Fruit fly (Drosophila melanogaster) whole organism, embryonic: ENCODE data around the gene Rab9.

Source experiments
- Asciz ChIP-seq: fragments of 200-800 bp; sonication (Bioruptor generic); optimal IDR thresholded peaks from 2 replicates; lab custom pipeline; 2017; ENCODE audit warnings: missing biosample characterization, mild to moderate bottlenecking, missing genetic modification characterization, missing genetic modification reagents
- B-H2 ChIP-seq: fragments of 200-800 bp; sonication (Bioruptor generic); optimal IDR thresholded peaks from 2 replicates; lab custom pipeline; 2018; ENCODE audit warnings: missing biosample characterization, mild to moderate bottlenecking, missing genetic modification characterization
- BtbVII ChIP-seq: fragments of 200-800 bp; sonication (Bioruptor generic); optimal IDR thresholded peaks from 3 replicates; lab custom pipeline; 2017; ENCODE audit warnings: missing biosample characterization, mild to moderate bottlenecking, missing genetic modification characterization
- CG10543 ChIP-seq: fragments of 200-800 bp; sonication (Bioruptor generic); optimal IDR thresholded peaks from 3 replicates; lab custom pipeline; 2017; ENCODE audit warnings: missing biosample characterization, mild to moderate bottlenecking, missing genetic modification characterization, moderate library complexity
- CG11560 ChIP-seq: fragments of 200-800 bp; sonication (Bioruptor generic); IDR thresholded peaks from 3 replicates; pipeline ENCODE4 v1.3.6; 2022; ENCODE audit warnings: missing biosample characterization, missing genetic modification characterization
- CG11723 ChIP-seq: fragments of 200-800 bp; sonication (Bioruptor generic); optimal IDR thresholded peaks from 2 replicates; lab custom pipeline; 2017; ENCODE audit warnings: missing biosample characterization, mild to moderate bottlenecking, missing genetic modification characterization
- CG12104 ChIP-seq: fragments of 200-800 bp; sonication (Bioruptor generic); optimal IDR thresholded peaks from 3 replicates; lab custom pipeline; 2016; ENCODE audit warnings: missing biosample characterization, missing genetic modification characterization
- CG12769 ChIP-seq: fragments of 200-800 bp; sonication (Bioruptor generic); optimal IDR thresholded peaks from 2 replicates; lab custom pipeline; 2019; ENCODE audit warnings: missing biosample characterization, mild to moderate bottlenecking, missing genetic modification characterization, moderate library complexity
- CG13624 ChIP-seq: fragments of 200-800 bp; sonication (Bioruptor generic); optimal IDR thresholded peaks from 2 replicates; lab custom pipeline; 2016; ENCODE audit warnings: missing biosample characterization, missing genetic modification characterization
- CG1647 ChIP-seq: fragments of 200-800 bp; sonication (Bioruptor generic); optimal IDR thresholded peaks from 3 replicates; lab custom pipeline; 2016; ENCODE audit warnings: missing biosample characterization, missing genetic modification characterization
- CG16813 ChIP-seq: fragments of 200-800 bp; sonication (Bioruptor generic); IDR thresholded peaks from 3 replicates; pipeline ENCODE4 v1.3.6; 2022; ENCODE audit warnings: missing biosample characterization, missing genetic modification characterization; ENCODE audit not compliant: partially characterized antibody
- CG16863 ChIP-seq: fragments of 200-800 bp; sonication (Bioruptor generic); optimal IDR thresholded peaks from 3 replicates; lab custom pipeline; 2016; ENCODE audit warnings: missing biosample characterization, missing genetic modification characterization
- CG2199 ChIP-seq: fragments of 200-800 bp; sonication (Bioruptor generic); IDR thresholded peaks from 3 replicates; pipeline ENCODE4 v1.3.6; 2022; ENCODE audit warnings: missing biosample characterization, missing genetic modification characterization
- CG2875 ChIP-seq: fragments of 200-800 bp; sonication (Bioruptor generic); optimal IDR thresholded peaks from 2 replicates; lab custom pipeline; 2017; ENCODE audit warnings: missing biosample characterization, mild to moderate bottlenecking, missing genetic modification characterization, missing genetic modification reagents
- CG30020 ChIP-seq: fragments of 200-800 bp; optimal IDR thresholded peaks from 2 replicates; lab custom pipeline; 2019; ENCODE audit warnings: missing biosample characterization, mild to moderate bottlenecking, missing genetic modification characterization, moderate library complexity
- CG30403 ChIP-seq: fragments of 200-800 bp; sonication (Bioruptor generic); optimal IDR thresholded peaks from 3 replicates; lab custom pipeline; 2016; ENCODE audit warnings: missing biosample characterization, missing genetic modification characterization
- CG3163 ChIP-seq: fragments of 200-800 bp; sonication (Bioruptor generic); optimal IDR thresholded peaks from 3 replicates; lab custom pipeline; 2016; ENCODE audit warnings: missing biosample characterization, missing genetic modification characterization
- CG32767 ChIP-seq: fragments of 200-800 bp; sonication (Bioruptor generic); IDR thresholded peaks from 2 replicates; pipeline ENCODE4 v1.3.6; 2022; ENCODE audit warnings: missing biosample characterization, missing genetic modification characterization
- CG42726 ChIP-seq: fragments of 200-800 bp; sonication (Bioruptor generic); IDR thresholded peaks from 2 replicates; pipeline ENCODE4 v1.3.6; 2022; ENCODE audit warnings: missing biosample characterization, missing genetic modification characterization; ENCODE audit not compliant: partially characterized antibody
- CG6813 ChIP-seq: fragments of 200-800 bp; sonication (Bioruptor generic); optimal IDR thresholded peaks from 2 replicates; lab custom pipeline; 2017; ENCODE audit warnings: missing biosample characterization, missing genetic modification characterization, mild to moderate bottlenecking, moderate library complexity, missing genetic modification reagents
- CG7987 ChIP-seq: fragments of 200-800 bp; sonication (Bioruptor generic); optimal IDR thresholded peaks from 2 replicates; lab custom pipeline; 2018; ENCODE audit warnings: missing biosample characterization, mild to moderate bottlenecking, missing genetic modification characterization, moderate library complexity
- CG9215 ChIP-seq: fragments of 200-800 bp; sonication (Bioruptor generic); IDR thresholded peaks from 2 replicates; pipeline ENCODE4 v1.3.6; 2022; ENCODE audit warnings: missing biosample characterization, missing genetic modification characterization
- CG9609 ChIP-seq: fragments of 200-800 bp; sonication (Bioruptor generic); optimal IDR thresholded peaks from 3 replicates; lab custom pipeline; 2016; ENCODE audit warnings: missing biosample characterization, missing genetic modification characterization
- CG9817 ChIP-seq: fragments of 200-800 bp; sonication (Bioruptor generic); optimal IDR thresholded peaks from 2 replicates; lab custom pipeline; 2018; ENCODE audit warnings: missing biosample characterization, mild to moderate bottlenecking, missing genetic modification characterization, moderate library complexity
- CG9932 ChIP-seq: fragments of 200-800 bp; sonication (Bioruptor generic); IDR thresholded peaks from 2 replicates; pipeline ENCODE4 v1.3.6; 2022; ENCODE audit warnings: missing biosample characterization, missing genetic modification characterization
- Dad ChIP-seq: fragments of 200-800 bp; sonication (Bioruptor generic); optimal IDR thresholded peaks from 3 replicates; lab custom pipeline; 2016; ENCODE audit warnings: missing biosample characterization, missing genetic modification characterization
- Dip2 ChIP-seq: fragments of 200-800 bp; sonication (Bioruptor generic); IDR thresholded peaks from 2 replicates; pipeline ENCODE4 v1.3.6; 2022; ENCODE audit warnings: missing biosample characterization, missing genetic modification characterization
- ERR ChIP-seq: fragments of 200-800 bp; sonication (Bioruptor generic); optimal IDR thresholded peaks from 2 replicates; lab custom pipeline; 2016; ENCODE audit warnings: missing biosample characterization, missing genetic modification characterization
- HmgZ ChIP-seq: fragments of 200-800 bp; sonication (Bioruptor generic); optimal IDR thresholded peaks from 2 replicates; lab custom pipeline; 2018; ENCODE audit warnings: missing biosample characterization, mild to moderate bottlenecking, missing genetic modification characterization
- Kr ChIP-seq: fragments of 200-800 bp; sonication (Bioruptor generic); optimal IDR thresholded peaks from 2 replicates; lab custom pipeline; 2017; ENCODE audit warnings: missing biosample characterization, mild to moderate bottlenecking, missing genetic modification characterization
- Lpt ChIP-seq: fragments of >200 bp; optimal IDR thresholded peaks from 2 replicates; lab custom pipeline; 2018; ENCODE audit warnings: missing biosample characterization, missing genetic modification characterization
- Neu2 ChIP-seq: fragments of 200-800 bp; sonication (Bioruptor generic); optimal IDR thresholded peaks from 3 replicates; lab custom pipeline; 2016; ENCODE audit warnings: missing biosample characterization, missing genetic modification characterization, borderline replicate concordance
- Six4 ChIP-seq: fragments of 200-800 bp; sonication (Bioruptor generic); optimal IDR thresholded peaks from 2 replicates; lab custom pipeline; 2016; ENCODE audit warnings: missing biosample characterization, missing genetic modification characterization
- Sry-δ ChIP-seq: fragments of 200-800 bp; sonication (Bioruptor generic); optimal IDR thresholded peaks from 2 replicates; lab custom pipeline; 2016; ENCODE audit warnings: missing biosample characterization, missing genetic modification characterization
- bbx ChIP-seq: fragments of 200-800 bp; sonication (Bioruptor generic); IDR thresholded peaks from 2 replicates; pipeline ENCODE4 v1.3.6; 2022; ENCODE audit warnings: missing biosample characterization, missing genetic modification characterization; ENCODE audit not compliant: partially characterized antibody
- caup ChIP-seq: fragments of 200-800 bp; sonication (Bioruptor generic); optimal IDR thresholded peaks from 3 replicates; lab custom pipeline; 2017; ENCODE audit warnings: missing biosample characterization, mild to moderate bottlenecking, missing genetic modification characterization, moderate library complexity; ENCODE audit not compliant: severe bottlenecking
- cwo ChIP-seq: fragments of 200-800 bp; sonication (Bioruptor generic); optimal IDR thresholded peaks from 3 replicates; lab custom pipeline; 2017; ENCODE audit warnings: missing biosample characterization, missing genetic modification characterization, mild to moderate bottlenecking, moderate library complexity, missing genetic modification reagents
- dmrt99B ChIP-seq: fragments of 200-800 bp; sonication (Bioruptor generic); optimal IDR thresholded peaks from 2 replicates; lab custom pipeline; 2018; ENCODE audit warnings: missing biosample characterization, mild to moderate bottlenecking, missing genetic modification characterization, moderate library complexity
- kah ChIP-seq: fragments of 200-800 bp; sonication (Bioruptor generic); optimal IDR thresholded peaks from 2 replicates; lab custom pipeline; 2018; ENCODE audit warnings: missing biosample characterization, mild to moderate bottlenecking, missing genetic modification characterization
- lola ChIP-seq, 3 experiments: fragments of >200 bp in 2 of 3; fragments of 200-800 bp in 1 of 3; sonication (Bioruptor generic) in 1 of 3; optimal IDR thresholded peaks; 2 replicates each; lab custom pipeline; 2017 to 2019; ENCODE audit warnings: missing biosample characterization in 3 of 3, missing genetic modification characterization in 3 of 3, mild to moderate bottlenecking in 1 of 3, moderate library complexity in 1 of 3
- otp ChIP-seq: fragments of 200-800 bp; sonication (Bioruptor generic); IDR thresholded peaks from 3 replicates; pipeline ENCODE4, ENCODE4 v1.3.6; 2022; ENCODE audit warnings: missing biosample characterization, missing genetic modification characterization
- ranshi ChIP-seq: fragments of 200-800 bp; sonication (Bioruptor generic); IDR thresholded peaks from 2 replicates; pipeline ENCODE4 v1.3.6; 2022; ENCODE audit warnings: missing biosample characterization, missing genetic modification characterization
- row ChIP-seq: fragments of 200-800 bp; sonication (Bioruptor generic); IDR thresholded peaks from 3 replicates; pipeline ENCODE4 v1.3.6; 2022; ENCODE audit warnings: missing biosample characterization, missing genetic modification characterization
- sqz ChIP-seq: fragments of 200-800 bp; sonication (Bioruptor generic); optimal IDR thresholded peaks from 3 replicates; lab custom pipeline; 2018; ENCODE audit warnings: missing biosample characterization, mild to moderate bottlenecking, missing genetic modification characterization
- sug ChIP-seq: fragments of 200-800 bp; optimal IDR thresholded peaks from 2 replicates; lab custom pipeline; 2019; ENCODE audit warnings: missing biosample characterization, mild to moderate bottlenecking, missing genetic modification characterization, moderate library complexity
- tna ChIP-seq: fragments of 200-800 bp; sonication (Bioruptor generic); IDR thresholded peaks from 2 replicates; pipeline ENCODE4 v1.3.6; 2022; ENCODE audit warnings: missing biosample characterization, missing genetic modification characterization; ENCODE audit not compliant: partially characterized antibody
- toy ChIP-seq: fragments of 200-800 bp; sonication (Bioruptor generic); IDR thresholded peaks from 2 replicates; pipeline ENCODE4 v1.3.6; 2022; ENCODE audit warnings: missing biosample characterization, missing genetic modification characterization
- trh ChIP-seq: fragments of 200-800 bp; sonication (Bioruptor generic); optimal IDR thresholded peaks from 2 replicates; lab custom pipeline; 2016; ENCODE audit warnings: missing biosample characterization, missing genetic modification characterization
- vfl ChIP-seq: fragments of 200-800 bp; sonication (Bioruptor generic); optimal IDR thresholded peaks from 2 replicates; lab custom pipeline; 2016; ENCODE audit warnings: missing biosample characterization, missing genetic modification characterization
- zen2 ChIP-seq: fragments of 200-800 bp; sonication (Bioruptor generic); IDR thresholded peaks from 3 replicates; pipeline ENCODE4 v1.3.6; 2022; ENCODE audit warnings: missing biosample characterization, missing genetic modification characterization; ENCODE audit not compliant: partially characterized antibody

Gene Rab9

dm6 chr2L:19389749-19390148, 42.6 kb upstream of the Rab9 start, which contains the start of gene CG17549 (continued):
- TF ChIP-seq Sry-δ (GFP tag; lab: Kevin White, UChicago) (no peak), CG11723 (no peak), CG30403 (GFP tag; lab: Kevin White, UChicago) (no peak), CG2199 (0 out of 3 replicates have a peak, but pooled peaks have one; percentile 51), CG9215 (GFP tag; lab: Robert Waterston, UW) (no peak), CG1647 (GFP tag; lab: Kevin White, UChicago) (no peak), CG32767 (GFP tag; lab: Robert Waterston, UW) (no peak), sug (tag; lab: Kevin White, UChicago) (peak; percentile 58), caup (GFP tag; lab: Kevin White, UChicago) (no peak), Lpt (no peak), CG12104 (GFP tag; lab: Kevin White, UChicago) (no peak), CG10543 (GFP tag; lab: Kevin White, UChicago) (peak; percentile 33), CG13624 (GFP tag; lab: Kevin White, UChicago) (no peak), B-H2 (peak; percentile 48), bbx (GFP tag; lab: Robert Waterston, UW) (0 out of 2 replicates have a peak, but pooled peaks have one; percentile 17), CG7987 (GFP tag; lab: Kevin White, UChicago) (no peak)

dm6 chr2L:19393703-19394210, 38.6 kb upstream of the Rab9 start, which contains the start of gene CG31798:
Gene CG31798, plus strand, starts transcription at chr2L:19394160.
- TF ChIP-seq Asciz (GFP tag; lab: Kevin White, UChicago) (no peak), otp (no peak), CG30020 (tag; lab: Kevin White, UChicago) (no peak), Neu2 (GFP tag; lab: Kevin White, UChicago) (no peak), CG9609 (GFP tag; lab: Kevin White, UChicago) (no peak), BtbVII (GFP tag; lab: Kevin White, UChicago) (no peak), vfl (GFP tag; lab: Kevin White, UChicago) (no peak), toy (GFP tag; lab: Robert Waterston, UW) (no peak), CG11560 (tag; lab: Robert Waterston, UW) (no peak), CG16813 (GFP tag; lab: Robert Waterston, UW) (no peak), Dip2 (GFP tag; lab: Robert Waterston, UW) (no peak), sqz (GFP tag; lab: Kevin White, UChicago) (no peak), row (GFP tag; lab: Robert Waterston, UW) (no peak), Six4 (GFP tag; lab: Kevin White, UChicago) (no peak), kah (GFP tag; lab: Kevin White, UChicago) (no peak), Kr (no peak), tna (GFP tag; lab: Robert Waterston, UW) (no peak), cwo (GFP tag; lab: Kevin White, UChicago) (no peak), HmgZ (tag; lab: Kevin White, UChicago) (peak; percentile 16), ERR (no peak), ranshi (GFP tag; lab: Robert Waterston, UW) (no peak), CG16863 (GFP tag; lab: Kevin White, UChicago) (no peak), lola (GFP tag; optimal IDR thresholded peaks at IDR 0.05; lab: Kevin White, UChicago) (no peak), CG9817 (tag; lab: Kevin White, UChicago) (peak; percentile 6), CG9932 (GFP tag; lab: Robert Waterston, UW) (0 out of 2 replicates have a peak, but pooled peaks have one; percentile 9), dmrt99B (no peak), CG42726 (GFP tag; lab: Robert Waterston, UW) (peak; percentile 56), CG2875 (GFP tag; lab: Kevin White, UChicago) (no peak), CG3163 (GFP tag; lab: Kevin White, UChicago) (no peak), Dad (no peak), zen2 (GFP tag; lab: Robert Waterston, UW) (no peak), CG6813 (no peak), CG12769 (peak; percentile 16), trh (GFP tag; lab: Kevin White, UChicago) (no peak)
